Fruit fly (Drosophila melanogaster): ENCODE measurements around the gene Sec20.

Gene Sec20

dm6 chr3R:5831339-5831738 lies 7.0 kb upstream of the Sec20 start, which contains the start of gene CG1208:
Gene CG1208, plus strand, starts transcription at chr3R:5831639.
- no peak for TF ChIP-seq N (GFP tag; optimal IDR thresholded peaks at IDR 0.05)
- no peak for TF ChIP-seq tai (GFP tag; optimal IDR thresholded peaks at IDR 0.05)

- TF ChIP-seq N (GFP tag; optimal IDR thresholded peaks at IDR 0.05): no peak
- no peak for TF ChIP-seq CG32264 (GFP tag; optimal IDR thresholded peaks at IDR 0.05)
- TF ChIP-seq Rel (GFP tag; optimal IDR thresholded peaks at IDR 0.05): no peak
- no peak for TF ChIP-seq Rel (tag; optimal IDR thresholded peaks at IDR 0.05)
- TF ChIP-seq Abd-B (GFP tag; optimal IDR thresholded peaks at IDR 0.05): no peak
- TF ChIP-seq foxo (GFP tag; optimal IDR thresholded peaks at IDR 0.05): no peak
- TF ChIP-seq Sp1 (GFP tag; optimal IDR thresholded peaks at IDR 0.05): no peak
- TF ChIP-seq jim (GFP tag; optimal IDR thresholded peaks at IDR 0.05): no peak
- no peak for TF ChIP-seq tai (GFP tag; optimal IDR thresholded peaks at IDR 0.05)
- TF ChIP-seq psq (GFP tag; optimal IDR thresholded peaks at IDR 0.05): no peak
- no peak for TF ChIP-seq fru (GFP tag; optimal IDR thresholded peaks at IDR 0.05)
- TF ChIP-seq brk (GFP tag; optimal IDR thresholded peaks at IDR 0.05): no peak
- no peak for TF ChIP-seq Hr83 (GFP tag; optimal IDR thresholded peaks at IDR 0.05; ENCODE audit: poor library complexity, severe bottlenecking)
- TF ChIP-seq h (GFP tag; optimal IDR thresholded peaks at IDR 0.05): no peak
- no peak for TF ChIP-seq ey (GFP tag; optimal IDR thresholded peaks at IDR 0.05)
- TF ChIP-seq Dif (GFP tag; optimal IDR thresholded peaks at IDR 0.05; ENCODE audit: partially characterized antibody): no peak
- no peak for TF ChIP-seq woc (GFP tag; optimal IDR thresholded peaks at IDR 0.05)
- no peak for TF ChIP-seq sv (GFP tag; optimal IDR thresholded peaks at IDR 0.05)
- TF ChIP-seq usp (GFP tag; optimal IDR thresholded peaks at IDR 0.05): no peak
- TF ChIP-seq GATAd (GFP tag; optimal IDR thresholded peaks at IDR 0.05): no peak
- TF ChIP-seq sage (GFP tag; optimal IDR thresholded peaks at IDR 0.05): no peak
Measured at dm6 chr3R:5829762-5830161, 5.4 kb upstream of the Sec20 start, which contains the start of gene glob3. Gene glob3, plus strand, starts transcription at chr3R:5830062.

dm6 chr3R:5821750-5822149 lies 2.6 kb downstream of the Sec20 start, which contains the start of gene CG46303:
Gene CG46303, plus strand, starts transcription at chr3R:5821972.
- TF ChIP-seq h (GFP tag; optimal IDR thresholded peaks at IDR 0.05) (peak; percentile 51), foxo (GFP tag; optimal IDR thresholded peaks at IDR 0.05) (no peak)

- TF ChIP-seq woc (GFP tag; optimal IDR thresholded peaks at IDR 0.05) (no peak), sage (GFP tag; optimal IDR thresholded peaks at IDR 0.05) (peak; percentile 33)
Measured at dm6 chr3R:5821243-5821642, 3.1 kb downstream of the Sec20 start, which contains the start of gene Hpr1. Gene Hpr1, minus strand, starts transcription at chr3R:5821440.

- TF ChIP-seq fru (GFP tag; optimal IDR thresholded peaks at IDR 0.05) (no peak), CrebA (GFP tag; optimal IDR thresholded peaks at IDR 0.05; ENCODE audit: borderline replicate concordance) (peak; percentile 25)
Measured at dm6 chr3R:5813157-5813659, 11.1 kb downstream of the Sec20 start, which contains the start of gene CG42675. Gene CG42675, plus strand, starts transcription at chr3R:5813609.

- TF ChIP-seq Dif (GFP tag; optimal IDR thresholded peaks at IDR 0.05; ENCODE audit: partially characterized antibody) (no peak), Rel (GFP tag; optimal IDR thresholded peaks at IDR 0.05) (no peak), Rel (tag; optimal IDR thresholded peaks at IDR 0.05) (no peak), Dfd (GFP tag; optimal IDR thresholded peaks at IDR 0.05) (no peak), h (GFP tag; optimal IDR thresholded peaks at IDR 0.05) (no peak), OdsH (GFP tag; optimal IDR thresholded peaks at IDR 0.05) (no peak), rgr (GFP tag; optimal IDR thresholded peaks at IDR 0.05) (no peak), foxo (GFP tag; optimal IDR thresholded peaks at IDR 0.05) (no peak), lola (GFP tag; optimal IDR thresholded peaks at IDR 0.05) (no peak), Myc (optimal IDR thresholded peaks at IDR 0.05) (no peak), br (GFP tag; optimal IDR thresholded peaks at IDR 0.05) (no peak), GATAd (GFP tag; optimal IDR thresholded peaks at IDR 0.05) (no peak), Hr83 (GFP tag; optimal IDR thresholded peaks at IDR 0.05; ENCODE audit: poor library complexity, severe bottlenecking) (no peak), N (GFP tag; optimal IDR thresholded peaks at IDR 0.05) (no peak)
Measured at dm6 chr3R:5801703-5802436, 22.5 kb downstream of the Sec20 start, which contains the start of gene CG11000. Gene CG11000, plus strand, starts transcription at chr3R:5802328.

Data from whole organism, wandering third instar larva.